Fruit fly (Drosophila melanogaster): Measurements from ENCODE around the gene CG13108.

CG13108 gene

dm6 chr2L:9176791-9177190, 12.8 kb downstream of the CG13108 start:
- TF ChIP-seq CG17801 (GFP tag; optimal IDR thresholded peaks at IDR 0.05; ENCODE audit: partially characterized antibody), result peak; percentile 81

dm6 chr2L:9178445-9179122, 14.5 kb downstream of the CG13108 start:
- no peak for TF ChIP-seq CG17801 (GFP tag; optimal IDR thresholded peaks at IDR 0.05; ENCODE audit: partially characterized antibody)

- TF ChIP-seq CG17801 (GFP tag; optimal IDR thresholded peaks at IDR 0.05; ENCODE audit: partially characterized antibody), result no peak
Measured at dm6 chr2L:9179285-9179684, 15.2 kb downstream of the CG13108 start.

dm6 chr2L:9181674-9182073, 17.6 kb downstream of the CG13108 start:
- no peak for TF ChIP-seq CG17801 (GFP tag; optimal IDR thresholded peaks at IDR 0.05; ENCODE audit: partially characterized antibody)

- TF ChIP-seq CG17801 (GFP tag; optimal IDR thresholded peaks at IDR 0.05; ENCODE audit: partially characterized antibody), result no peak
Measured at dm6 chr2L:9182504-9182928, 18.5 kb downstream of the CG13108 start.

- no peak for TF ChIP-seq CG17801 (GFP tag; optimal IDR thresholded peaks at IDR 0.05; ENCODE audit: partially characterized antibody)
Measured at dm6 chr2L:9187524-9187923, 23.5 kb downstream of the CG13108 start.

- no peak for TF ChIP-seq CG17801 (GFP tag; optimal IDR thresholded peaks at IDR 0.05; ENCODE audit: partially characterized antibody)
Measured at dm6 chr2L:9188855-9189254, 24.8 kb downstream of the CG13108 start.

- TF ChIP-seq CG17801 (GFP tag; optimal IDR thresholded peaks at IDR 0.05; ENCODE audit: partially characterized antibody), result no peak
Measured at dm6 chr2L:9189272-9189671, 25.2 kb downstream of the CG13108 start.

dm6 chr2L:9190270-9190669, 26.2 kb downstream of the CG13108 start:
- TF ChIP-seq CG17801 (GFP tag; optimal IDR thresholded peaks at IDR 0.05; ENCODE audit: partially characterized antibody), result no peak

dm6 chr2L:9192313-9192712, 28.3 kb downstream of the CG13108 start:
- no peak for TF ChIP-seq CG17801 (GFP tag; optimal IDR thresholded peaks at IDR 0.05; ENCODE audit: partially characterized antibody)

- TF ChIP-seq CG17801 (GFP tag; optimal IDR thresholded peaks at IDR 0.05; ENCODE audit: partially characterized antibody), result no peak
Measured at dm6 chr2L:9193672-9194071, 29.6 kb downstream of the CG13108 start.

dm6 chr2L:9194663-9195062, 30.6 kb downstream of the CG13108 start:
- TF ChIP-seq CG17801 (GFP tag; optimal IDR thresholded peaks at IDR 0.05; ENCODE audit: partially characterized antibody), result no peak

dm6 chr2L:9198340-9198887, 34.4 kb downstream of the CG13108 start:
- TF ChIP-seq CG17801 (GFP tag; optimal IDR thresholded peaks at IDR 0.05; ENCODE audit: partially characterized antibody), result no peak

dm6 chr2L:9203401-9203800, 39.4 kb downstream of the CG13108 start:
- peak; percentile 71 for TF ChIP-seq CG17801 (GFP tag; optimal IDR thresholded peaks at IDR 0.05; ENCODE audit: partially characterized antibody)

- peak; percentile 97 for TF ChIP-seq CG17801 (GFP tag; optimal IDR thresholded peaks at IDR 0.05; ENCODE audit: partially characterized antibody)
Measured at dm6 chr2L:9205133-9205615, 41.1 kb downstream of the CG13108 start.

- no peak for TF ChIP-seq CG17801 (GFP tag; optimal IDR thresholded peaks at IDR 0.05; ENCODE audit: partially characterized antibody)
Measured at dm6 chr2L:9206401-9206800, 42.4 kb downstream of the CG13108 start.

- TF ChIP-seq CG17801 (GFP tag; optimal IDR thresholded peaks at IDR 0.05; ENCODE audit: partially characterized antibody), result no peak
Measured at dm6 chr2L:9207133-9207532, 43.1 kb downstream of the CG13108 start.

Measured in ovary, adult (tissue).